Fruit fly (Drosophila melanogaster): ENCODE results near the gene Bsg.

Gene Bsg

dm6 chr2L:8097964-8098945 lies 15.0 kb downstream of the Bsg start:
- TF ChIP-seq h (GFP tag; optimal IDR thresholded peaks at IDR 0.05) (no peak), Myc (optimal IDR thresholded peaks at IDR 0.05) (no peak), ey (GFP tag; optimal IDR thresholded peaks at IDR 0.05) (no peak), dmrt93B (GFP tag; optimal IDR thresholded peaks at IDR 0.05) (no peak), psq (GFP tag; optimal IDR thresholded peaks at IDR 0.05) (no peak), fru (GFP tag; optimal IDR thresholded peaks at IDR 0.05) (peak; percentile 6), Rel (GFP tag; optimal IDR thresholded peaks at IDR 0.05) (no peak), Rel (tag; optimal IDR thresholded peaks at IDR 0.05) (peak; percentile 67), Dfd (GFP tag; optimal IDR thresholded peaks at IDR 0.05) (no peak), Sp1 (GFP tag; optimal IDR thresholded peaks at IDR 0.05) (no peak), CG32264 (GFP tag; optimal IDR thresholded peaks at IDR 0.05) (no peak), tai (GFP tag; optimal IDR thresholded peaks at IDR 0.05) (no peak), N (GFP tag; optimal IDR thresholded peaks at IDR 0.05) (no peak), dsf (GFP tag; optimal IDR thresholded peaks at IDR 0.05; ENCODE audit: borderline replicate concordance) (no peak)

dm6 chr2L:8099050-8099449 lies 15.8 kb downstream of the Bsg start:
- TF ChIP-seq N (GFP tag; optimal IDR thresholded peaks at IDR 0.05), result no peak
- no peak for TF ChIP-seq lola (GFP tag; optimal IDR thresholded peaks at IDR 0.05)
- no peak for TF ChIP-seq CG32264 (GFP tag; optimal IDR thresholded peaks at IDR 0.05)
- no peak for TF ChIP-seq foxo (GFP tag; optimal IDR thresholded peaks at IDR 0.05)
- no peak for TF ChIP-seq rgr (GFP tag; optimal IDR thresholded peaks at IDR 0.05)
- no peak for TF ChIP-seq sage (GFP tag; optimal IDR thresholded peaks at IDR 0.05)
- TF ChIP-seq psq (GFP tag; optimal IDR thresholded peaks at IDR 0.05), result no peak
- no peak for TF ChIP-seq Dfd (GFP tag; optimal IDR thresholded peaks at IDR 0.05)
- no peak for TF ChIP-seq dsf (GFP tag; optimal IDR thresholded peaks at IDR 0.05; ENCODE audit: borderline replicate concordance)

dm6 chr2L:8099615-8100375 lies 16.6 kb downstream of the Bsg start:
- TF ChIP-seq Rel (GFP tag; optimal IDR thresholded peaks at IDR 0.05) (no peak), Rel (tag; optimal IDR thresholded peaks at IDR 0.05) (peak; percentile 66), psq (GFP tag; optimal IDR thresholded peaks at IDR 0.05) (no peak), fru (GFP tag; optimal IDR thresholded peaks at IDR 0.05) (peak; percentile 9)

dm6 chr2L:8100489-8101352 lies 17.5 kb downstream of the Bsg start:
- peak; percentile 35 for TF ChIP-seq Sp1 (GFP tag; optimal IDR thresholded peaks at IDR 0.05)
- TF ChIP-seq Jra (GFP tag; optimal IDR thresholded peaks at IDR 0.05), result peak; percentile 33
- TF ChIP-seq Rel (GFP tag; optimal IDR thresholded peaks at IDR 0.05), result no peak
- peak; percentile 47 for TF ChIP-seq Rel (tag; optimal IDR thresholded peaks at IDR 0.05)
- peak; percentile 28 for TF ChIP-seq brk (GFP tag; optimal IDR thresholded peaks at IDR 0.05)
- TF ChIP-seq dsf (GFP tag; optimal IDR thresholded peaks at IDR 0.05; ENCODE audit: borderline replicate concordance), result no peak
- TF ChIP-seq OdsH (GFP tag; optimal IDR thresholded peaks at IDR 0.05), result peak; percentile 19
- TF ChIP-seq psq (GFP tag; optimal IDR thresholded peaks at IDR 0.05), result no peak
- peak; percentile 56 for TF ChIP-seq HLH106 (tag; optimal IDR thresholded peaks at IDR 0.05)
- no peak for TF ChIP-seq CrebA (GFP tag; optimal IDR thresholded peaks at IDR 0.05; ENCODE audit: borderline replicate concordance)
- peak in 1 of 2 experiments; percentile 2 for TF ChIP-seq foxo (GFP tag; optimal IDR thresholded peaks at IDR 0.05)
- TF ChIP-seq dmrt93B (GFP tag; optimal IDR thresholded peaks at IDR 0.05), result peak; percentile 14
- peak; percentile 28 for TF ChIP-seq fru (GFP tag; optimal IDR thresholded peaks at IDR 0.05)
- TF ChIP-seq sage (GFP tag; optimal IDR thresholded peaks at IDR 0.05), result peak; percentile 27
- no peak for TF ChIP-seq Vsx2 (GFP tag; optimal IDR thresholded peaks at IDR 0.05; ENCODE audit: partially characterized antibody)
- TF ChIP-seq br (GFP tag; optimal IDR thresholded peaks at IDR 0.05), result peak; percentile 27
- peak; percentile 21 for TF ChIP-seq Hnf4 (GFP tag; optimal IDR thresholded peaks at IDR 0.05)
- no peak for TF ChIP-seq jim (GFP tag; optimal IDR thresholded peaks at IDR 0.05)
- no peak for TF ChIP-seq N (GFP tag; optimal IDR thresholded peaks at IDR 0.05)
- peak; percentile 69 for TF ChIP-seq h (GFP tag; optimal IDR thresholded peaks at IDR 0.05)
- no peak for TF ChIP-seq Myc (optimal IDR thresholded peaks at IDR 0.05)

Data from whole organism, wandering third instar larva.